Worm (Caenorhabditis elegans): ENCODE results near the gene K07D4.9.

DNA sequence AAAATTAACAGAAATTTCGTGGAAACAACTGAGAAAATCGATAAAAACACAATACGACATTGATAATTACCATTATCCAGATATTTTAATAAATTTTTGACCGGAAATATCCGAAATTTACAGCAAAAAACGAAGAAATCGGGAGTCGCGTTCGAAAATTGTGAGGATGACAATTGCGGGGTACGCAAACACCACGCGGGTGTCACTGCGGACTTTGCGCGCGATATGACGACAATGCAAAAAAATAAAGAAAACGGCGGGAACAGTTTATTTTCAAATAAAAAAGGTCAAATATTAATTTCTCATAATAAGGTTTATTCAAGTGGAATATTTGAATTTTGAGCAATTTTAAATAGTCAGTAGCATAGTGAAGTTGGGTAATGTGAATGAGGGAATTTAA lies 16.0 kb downstream of the K07D4.9 start, which contains the start of gene rpn-11:
- TF ChIP-seq F57A8.1 (GFP tag; optimal IDR thresholded peaks at IDR 0.05) (no peak), egl-44 (GFP tag; IDR thresholded peaks at IDR 0.05) (peak; percentile 46; the same call in 1 of the 2 replicates), repo-1 (tag; optimal IDR thresholded peaks at IDR 0.05) (peak; percentile 40), ama-1 (optimal IDR thresholded peaks at IDR 0.05) (no peak), ama-1 (GFP tag; optimal IDR thresholded peaks at IDR 0.05) (no peak), lin-54 (GFP tag; optimal IDR thresholded peaks at IDR 0.05) (peak; percentile 98), hrde-1 (tag; optimal IDR thresholded peaks at IDR 0.05; ENCODE audit: borderline replicate concordance) (no peak), unc-62 (GFP tag; optimal IDR thresholded peaks at IDR 0.05) (no peak), xnd-1 (tag; optimal IDR thresholded peaks at IDR 0.05) (peak; percentile 56)

Measured in whole organism, young adult.